Worm (Caenorhabditis elegans) whole organism, young adult: ENCODE results near the gene F46G10.1.

Experiments
- C06A6.2 ChIP-seq: fragments of 200-800 bp; sonication (Bioruptor generic); conservative IDR thresholded peaks from 2 replicates; pipeline ENCODE4 v1.3.6; 2022; ENCODE audit warnings: missing genetic modification characterization, missing compliant biosample characterization
- D2030.7 ChIP-seq: fragments of 200-800 bp; sonication (Bioruptor generic); IDR thresholded peaks from 2 replicates; pipeline ENCODE4 v1.3.6; 2022; ENCODE audit warnings: missing genetic modification reagents, missing genetic modification characterization, missing compliant biosample characterization
- F23B12.7 ChIP-seq: sonication (generic microtip); optimal IDR thresholded peaks from 2 replicates; lab custom pipeline; 2017; ENCODE audit warnings: missing genetic modification characterization, mild to moderate bottlenecking, missing compliant biosample characterization, antibody characterized with exemption, moderate library complexity; ENCODE audit not compliant: insufficient read depth
- F49E8.2 ChIP-seq: sonication (generic microtip); optimal IDR thresholded peaks from 3 replicates; lab custom pipeline; 2017; ENCODE audit warnings: missing genetic modification characterization, mild to moderate bottlenecking, missing compliant biosample characterization, antibody characterized with exemption, moderate library complexity; ENCODE audit not compliant: insufficient read depth
- K11D2.4 ChIP-seq: fragments of 200-800 bp; sonication (Bioruptor generic); IDR thresholded peaks from 2 replicates; pipeline ENCODE4 v1.3.6; 2022; ENCODE audit warnings: missing genetic modification reagents, missing genetic modification characterization, missing compliant biosample characterization
- K12H6.12 ChIP-seq: fragments of 200-800 bp; sonication (Bioruptor generic); optimal IDR thresholded peaks from 2 replicates; lab custom pipeline; 2018; ENCODE audit warnings: mild to moderate bottlenecking, missing genetic modification characterization, missing compliant biosample characterization
- T07F8.4 ChIP-seq: sonication (generic microtip); optimal IDR thresholded peaks from 2 replicates; lab custom pipeline; 2016; ENCODE audit warnings: mild to moderate bottlenecking, missing genetic modification characterization, moderate library complexity, missing compliant biosample characterization
- Y67H2A.10 ChIP-seq: fragments of 200-800 bp; sonication (Bioruptor generic); conservative IDR thresholded peaks from 2 replicates; pipeline ENCODE4 v1.3.6; 2022; ENCODE audit warnings: missing genetic modification reagents, missing genetic modification characterization, missing compliant biosample characterization
- ZK185.1 ChIP-seq: sonication (generic microtip); optimal IDR thresholded peaks from 2 replicates; lab custom pipeline; 2016; ENCODE audit warnings: mild to moderate bottlenecking, missing genetic modification characterization, missing compliant biosample characterization; ENCODE audit not compliant: poor library complexity, severe bottlenecking
- aptf-2 ChIP-seq: fragments of 200-800 bp; sonication (Bioruptor generic); conservative IDR thresholded peaks from 2 replicates; pipeline ENCODE4 v1.3.6; 2022; ENCODE audit warnings: missing genetic modification reagents, missing genetic modification characterization, missing compliant biosample characterization
- atf-7 ChIP-seq: sonication (generic microtip); optimal IDR thresholded peaks from 2 replicates; lab custom pipeline; 2017; ENCODE audit warnings: mild to moderate bottlenecking, missing genetic modification characterization, missing compliant biosample characterization
- attf-5 ChIP-seq: fragments of 200-800 bp; sonication (Bioruptor generic); optimal IDR thresholded peaks from 2 replicates; lab custom pipeline; 2018; ENCODE audit warnings: mild to moderate bottlenecking, missing genetic modification characterization, missing compliant biosample characterization
- cebp-1 ChIP-seq, 2 experiments: fragments of 200-800 bp in 1 of 2; sonication (Bioruptor generic) in 1 of 2; sonication (generic microtip) in 1 of 2; IDR thresholded peaks in 1 of 2; optimal IDR thresholded peaks in 1 of 2; 2 replicates each; pipeline versions ENCODE4 v1.3.6 to Lab custom; 2017 to 2022; ENCODE audit warnings: missing compliant biosample characterization in 2 of 2, missing genetic modification characterization in 2 of 2, mild to moderate bottlenecking in 1 of 2, missing genetic modification reagents in 1 of 2, moderate library complexity in 1 of 2
- ceh-27 ChIP-seq: fragments of 200-800 bp; sonication (Bioruptor generic); optimal IDR thresholded peaks from 2 replicates; lab custom pipeline; 2018; ENCODE audit warnings: mild to moderate bottlenecking, missing genetic modification characterization, moderate library complexity, missing compliant biosample characterization
- ceh-91 ChIP-seq: fragments of 200-800 bp; sonication (Bioruptor generic); IDR thresholded peaks from 2 replicates; pipeline ENCODE4 v1.3.6; 2022; ENCODE audit warnings: missing genetic modification reagents, missing genetic modification characterization, missing compliant biosample characterization
- dox-1 ChIP-seq: fragments of 200-800 bp; sonication (Bioruptor generic); IDR thresholded peaks from 2 replicates; pipeline ENCODE4 v1.3.6; 2022; ENCODE audit warnings: missing genetic modification reagents, missing genetic modification characterization, missing compliant biosample characterization
- ekl-4 ChIP-seq: fragments of 200-800 bp; sonication (Bioruptor generic); IDR thresholded peaks from 2 replicates; pipeline ENCODE4 v1.3.6; 2022; ENCODE audit warnings: missing genetic modification reagents, missing genetic modification characterization, missing compliant biosample characterization
- fkh-3 ChIP-seq: sonication (generic microtip); optimal IDR thresholded peaks from 2 replicates; lab custom pipeline; 2016; ENCODE audit warnings: mild to moderate bottlenecking, missing genetic modification characterization, missing compliant biosample characterization
- hmg-1.2 ChIP-seq: fragments of 200-800 bp; sonication (Bioruptor generic); IDR thresholded peaks from 2 replicates; pipeline ENCODE4 v1.3.6; 2022; ENCODE audit warnings: missing genetic modification reagents, missing genetic modification characterization, missing compliant biosample characterization
- hmg-20 ChIP-seq: fragments of 200-800 bp; sonication (Bioruptor generic); IDR thresholded peaks from 2 replicates; pipeline ENCODE4 v1.3.6; 2022; ENCODE audit warnings: missing genetic modification reagents, missing genetic modification characterization, missing compliant biosample characterization
- lin-40 ChIP-seq: sonication (generic microtip); optimal IDR thresholded peaks from 2 replicates; lab custom pipeline; 2016; ENCODE audit warnings: missing genetic modification characterization, mild to moderate bottlenecking, missing compliant biosample characterization, missing genotype, missing genetic modification reagents
- lir-1 ChIP-seq: fragments of 200-800 bp; sonication (Bioruptor generic); conservative IDR thresholded peaks from 2 replicates; pipeline ENCODE4 v1.3.6; 2022; ENCODE audit warnings: missing genetic modification reagents, missing genetic modification characterization, missing compliant biosample characterization
- lsy-27 ChIP-seq: sonication (generic microtip); optimal IDR thresholded peaks from 2 replicates; lab custom pipeline; 2017; ENCODE audit warnings: missing genetic modification characterization, mild to moderate bottlenecking, missing compliant biosample characterization, antibody characterized with exemption, missing genotype, borderline replicate concordance; ENCODE audit not compliant: insufficient read depth
- mcd-1 ChIP-seq: fragments of 200-800 bp; sonication (Bioruptor generic); IDR thresholded peaks from 2 replicates; pipeline ENCODE4 v1.3.6; 2022; ENCODE audit warnings: missing genetic modification reagents, missing genetic modification characterization, missing compliant biosample characterization
- nfya-2 ChIP-seq: fragments of 200-800 bp; sonication (Bioruptor generic); IDR thresholded peaks from 2 replicates; pipeline ENCODE4 v1.3.6; 2022; ENCODE audit warnings: missing genetic modification reagents, missing genetic modification characterization, missing compliant biosample characterization
- nhr-179 ChIP-seq: sonication (generic microtip); optimal IDR thresholded peaks from 2 replicates; lab custom pipeline; 2016; ENCODE audit warnings: mild to moderate bottlenecking, missing genetic modification characterization, missing compliant biosample characterization
- nhr-80 ChIP-seq: sonication (generic microtip); optimal IDR thresholded peaks from 2 replicates; lab custom pipeline; 2016; ENCODE audit warnings: missing genetic modification characterization, missing compliant biosample characterization
- nhr-90 ChIP-seq: sonication (generic microtip); optimal IDR thresholded peaks from 2 replicates; lab custom pipeline; 2016; ENCODE audit warnings: missing genotype, mild to moderate bottlenecking, missing genetic modification characterization, missing compliant biosample characterization
- pbrm-1 ChIP-seq: fragments of 200-800 bp; sonication (Bioruptor generic); IDR thresholded peaks from 2 replicates; pipeline ENCODE4 v1.3.6; 2022; ENCODE audit warnings: missing genetic modification reagents, missing genetic modification characterization, missing compliant biosample characterization
- rcor-1 ChIP-seq: fragments of 200-800 bp; sonication (Bioruptor generic); IDR thresholded peaks from 2 replicates; pipeline ENCODE4 v1.3.6; 2022; ENCODE audit warnings: missing genetic modification reagents, missing genetic modification characterization, missing compliant biosample characterization
- sea-2 ChIP-seq: fragments of 200-800 bp; sonication (Bioruptor generic); IDR thresholded peaks from 2 replicates; pipeline ENCODE4 v1.3.6; 2022; ENCODE audit warnings: missing genetic modification characterization, missing compliant biosample characterization
- snpc-1.1 ChIP-seq: sonication (generic microtip); optimal IDR thresholded peaks from 2 replicates; lab custom pipeline; 2017; ENCODE audit warnings: missing genetic modification characterization, mild to moderate bottlenecking, missing compliant biosample characterization, antibody characterized with exemption, moderate library complexity, missing genotype, missing genetic modification reagents; ENCODE audit not compliant: insufficient read depth
- somi-1 ChIP-seq: fragments of 200-800 bp; sonication (Bioruptor generic); optimal IDR thresholded peaks from 2 replicates; lab custom pipeline; 2018; ENCODE audit warnings: mild to moderate bottlenecking, missing genetic modification characterization, missing compliant biosample characterization
- sptf-2 ChIP-seq: fragments of 200-800 bp; sonication (Bioruptor generic); optimal IDR thresholded peaks from 2 replicates; lab custom pipeline; 2018; ENCODE audit warnings: mild to moderate bottlenecking, missing genetic modification characterization, missing compliant biosample characterization
- tbp1 ChIP-seq: fragments of 200-800 bp; sonication (Bioruptor generic); optimal IDR thresholded peaks from 2 replicates; lab custom pipeline; 2018; ENCODE audit warnings: mild to moderate bottlenecking, missing genetic modification characterization, missing compliant biosample characterization
- unc-62 ChIP-seq: fragments of 150-350 bp; optimal IDR thresholded peaks from 2 replicates; lab custom pipeline; 2014; ENCODE audit warnings: missing biosample characterization, missing genetic modification reagents, missing genetic modification characterization
- zfh-2 ChIP-seq: fragments of 200-800 bp; sonication (Bioruptor generic); conservative IDR thresholded peaks from 2 replicates; pipeline ENCODE4 v1.3.6; 2022; ENCODE audit warnings: missing genetic modification reagents, missing genetic modification characterization, missing compliant biosample characterization
- ztf-22 ChIP-seq: fragments of 200-800 bp; sonication (Bioruptor generic); optimal IDR thresholded peaks from 2 replicates; lab custom pipeline; 2018; ENCODE audit warnings: mild to moderate bottlenecking, missing genetic modification characterization, moderate library complexity, missing compliant biosample characterization

The F46G10.1 gene

DNA sequence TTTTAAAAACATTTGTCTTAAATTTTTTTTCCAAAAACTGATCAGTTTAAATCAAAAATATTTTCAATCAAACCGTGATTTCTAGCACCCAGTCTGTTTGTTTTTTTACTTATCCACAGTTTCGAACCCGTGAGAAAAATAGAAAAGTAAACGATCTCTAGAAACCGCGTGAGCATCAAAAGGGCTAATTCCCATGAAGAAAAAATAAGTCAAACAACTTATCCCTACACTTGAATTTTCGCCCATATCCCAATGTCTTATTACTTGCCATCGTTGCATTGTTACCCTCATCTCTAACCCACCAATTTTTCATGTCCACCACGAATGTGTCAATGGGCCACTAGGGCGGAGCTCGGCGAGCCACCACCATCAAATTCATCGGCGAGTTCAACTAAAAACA, 26.2 kb upstream of the F46G10.1 start, which contains the start of gene ptr-24:
Gene ptr-24, plus strand, starts transcription at position 301 of the 400 bp plus-strand sequence.
- TF ChIP-seq lsy-27 (tag; lab: Kevin White, UChicago) = no peak
- no peak for TF ChIP-seq sea-2 (GFP tag; lab: Robert Waterston, UW)
- TF ChIP-seq attf-5 (GFP tag; lab: Kevin White, UChicago) = no peak
- no peak for TF ChIP-seq nfya-2 (GFP tag; lab: Robert Waterston, UW)
- no peak for TF ChIP-seq somi-1 (GFP tag; lab: Kevin White, UChicago)
- no peak for TF ChIP-seq hmg-20
- TF ChIP-seq lir-1 (GFP tag; lab: Robert Waterston, UW) = no peak
- no peak for TF ChIP-seq F49E8.2
- no peak for TF ChIP-seq sptf-2
- no peak for TF ChIP-seq C06A6.2 (GFP tag; lab: Robert Waterston, UW)
- TF ChIP-seq nhr-90 (tag; lab: Kevin White, UChicago) = no peak
- TF ChIP-seq ztf-22 (GFP tag; lab: Kevin White, UChicago) = no peak

DNA sequence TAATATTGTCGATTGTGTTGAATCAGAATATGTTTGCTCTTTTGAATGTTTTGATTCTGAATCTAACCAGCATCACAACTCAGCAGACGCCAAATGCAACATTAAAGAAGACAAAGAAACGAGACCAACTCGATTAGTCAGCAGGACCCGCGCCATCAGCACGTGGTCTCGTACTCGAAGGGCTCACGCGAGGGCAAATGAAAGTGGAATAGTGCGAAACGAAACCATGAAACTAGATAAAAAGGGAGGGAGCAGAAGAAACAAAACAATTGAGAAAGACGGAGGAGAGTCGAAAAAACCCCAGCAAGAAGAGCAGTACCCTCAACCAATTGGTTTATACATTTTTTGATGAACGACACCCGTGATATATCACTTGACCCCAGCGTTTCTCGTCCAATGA, 25.4 kb upstream of the F46G10.1 start:
- no peak for TF ChIP-seq rcor-1 (GFP tag; lab: Robert Waterston, UW)
- 0 out of 2 replicates have a peak, but pooled peaks have one; percentile 19 for TF ChIP-seq pbrm-1 (GFP tag; lab: Robert Waterston, UW)

DNA sequence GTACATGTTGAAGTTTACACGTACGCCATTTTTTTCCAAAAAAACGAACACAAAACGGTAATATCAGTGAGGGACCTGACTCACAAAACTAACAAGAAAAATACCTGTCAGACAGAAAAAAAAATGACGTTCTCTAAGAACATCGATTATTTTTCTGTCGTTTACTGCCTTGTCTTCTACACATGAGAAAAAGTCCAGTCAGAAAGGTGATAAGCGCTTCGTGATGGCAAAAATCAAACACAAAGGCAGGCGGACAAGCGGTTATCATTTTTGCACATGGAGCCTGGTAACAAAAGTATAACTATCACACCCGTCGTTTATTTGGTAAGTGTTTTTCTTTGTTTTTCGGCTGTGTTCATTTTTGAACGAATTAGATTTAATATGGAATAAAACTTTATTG, 22.3 kb upstream of the F46G10.1 start, which contains the start of gene F46G10.4:
Gene F46G10.4, plus strand, starts transcription at position 212 of the 400 bp plus-strand sequence.
- no peak for TF ChIP-seq snpc-1.1 (tag; lab: Kevin White, UChicago)
- no peak for TF ChIP-seq K12H6.12 (tag; lab: Kevin White, UChicago)
- TF ChIP-seq nhr-80 (tag; lab: Kevin White, UChicago) = peak; percentile 91
- no peak for TF ChIP-seq ceh-91 (GFP tag; lab: Robert Waterston, UW)
- TF ChIP-seq ekl-4 = no peak

DNA sequence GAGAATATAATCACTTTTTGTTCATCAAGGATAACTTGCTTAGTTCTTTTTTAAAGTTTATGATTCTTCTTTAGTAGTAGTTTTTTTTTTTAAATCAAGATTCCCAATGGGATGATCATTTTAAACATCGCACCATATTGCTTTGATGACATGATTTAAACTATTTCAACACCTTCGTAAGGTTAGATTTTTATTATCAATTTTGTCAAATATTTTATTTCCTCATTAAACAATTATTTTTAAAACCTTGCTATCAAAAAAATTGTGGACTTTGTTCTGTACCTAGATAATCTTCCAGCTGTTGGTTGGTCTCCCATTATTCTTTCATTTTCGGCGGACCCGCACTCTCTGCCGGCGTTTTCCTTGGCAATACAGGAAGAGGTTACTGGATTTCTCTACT, 19.8 kb upstream of the F46G10.1 start, which contains the start of gene sir-2.3:
Gene sir-2.3, plus strand, starts transcription at position 301 of the 400 bp plus-strand sequence.
- TF ChIP-seq zfh-2 (no peak), lir-1 (GFP tag; lab: Robert Waterston, UW) (no peak), D2030.7 (GFP tag; lab: Robert Waterston, UW) (no peak), fkh-3 (no peak)

DNA sequence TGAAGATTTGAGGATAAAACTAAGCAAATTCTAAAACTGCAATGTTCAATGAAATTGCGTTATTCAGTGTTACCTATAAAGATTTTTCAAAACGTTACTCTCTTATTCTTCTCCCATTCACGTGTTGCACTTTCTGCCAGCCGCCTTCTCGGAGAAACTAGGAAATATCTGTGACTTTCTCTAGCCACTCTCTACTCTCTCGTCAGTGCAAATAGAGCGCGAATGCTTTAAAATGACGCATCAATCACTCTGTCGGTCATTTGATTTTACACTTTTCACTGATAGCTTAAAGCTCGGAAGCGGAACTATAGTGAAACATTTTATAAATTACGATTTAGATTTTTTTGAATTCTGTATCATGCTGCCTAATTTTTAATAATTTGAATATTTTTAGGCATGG, 17.3 kb upstream of the F46G10.1 start:
- no peak for TF ChIP-seq pbrm-1 (GFP tag; lab: Robert Waterston, UW)
- TF ChIP-seq somi-1 (GFP tag; lab: Kevin White, UChicago) = peak; percentile 54
- TF ChIP-seq lin-40 = peak; percentile 45
- peak; percentile 18 for TF ChIP-seq F23B12.7 (tag; lab: Kevin White, UChicago)
- peak; percentile 37 for TF ChIP-seq tbp1
- no peak for TF ChIP-seq cebp-1 (GFP tag; IDR thresholded peaks at IDR 0.05; lab: Robert Waterston, UW)
- peak; percentile 52 for TF ChIP-seq cebp-1 (tag; optimal IDR thresholded peaks at IDR 0.05; lab: Kevin White, UChicago)
- no peak for TF ChIP-seq Y67H2A.10
- TF ChIP-seq nhr-80 (tag; lab: Kevin White, UChicago) = peak; percentile 63
- 0 out of 2 replicates have a peak, but pooled peaks have one; percentile 13 for TF ChIP-seq ekl-4
- 0 out of 2 replicates have a peak, but pooled peaks have one; percentile 23 for TF ChIP-seq dox-1
- TF ChIP-seq T07F8.4 (tag; lab: Kevin White, UChicago) = no peak
- 0 out of 2 replicates have a peak, but pooled peaks have one; percentile 32 for TF ChIP-seq K11D2.4 (GFP tag; lab: Robert Waterston, UW)
- peak; percentile 14 for TF ChIP-seq ceh-27 (GFP tag; lab: Kevin White, UChicago)
- peak; percentile 44 for TF ChIP-seq ZK185.1 (tag; lab: Kevin White, UChicago)
- peak; percentile 25 for TF ChIP-seq atf-7 (tag; lab: Kevin White, UChicago)
- TF ChIP-seq mcd-1 = peak; percentile 76
- TF ChIP-seq attf-5 (GFP tag; lab: Kevin White, UChicago) = peak; percentile 62
- TF ChIP-seq unc-62 (GFP tag; lab: Kevin White, UChicago) = peak; percentile 36
- peak; percentile 45 for TF ChIP-seq K12H6.12 (tag; lab: Kevin White, UChicago)
- TF ChIP-seq fkh-3 = no peak
- TF ChIP-seq aptf-2 (GFP tag; lab: Robert Waterston, UW) = no peak
- no peak for TF ChIP-seq nhr-179 (tag; lab: Kevin White, UChicago)
- TF ChIP-seq hmg-1.2 (GFP tag; lab: Robert Waterston, UW) = peak; percentile 67
